Worm (Caenorhabditis elegans) whole organism, mixed stage, embryonic: ENCODE results near the gene scyl-1.

Source experiments
- M03D4.4 ChIP-seq: sonication (generic microtip); optimal IDR thresholded peaks from 2 replicates; lab custom pipeline; 2017; ENCODE audit warnings: mild to moderate bottlenecking, missing genetic modification characterization, missing compliant biosample characterization
- bed-3 ChIP-seq: fragments of 200-800 bp; sonication (Bioruptor generic); optimal IDR thresholded peaks from 3 replicates; lab custom pipeline; 2018; ENCODE audit warnings: mild to moderate bottlenecking, missing genetic modification characterization, moderate library complexity, missing compliant biosample characterization
- blmp-1 ChIP-seq: fragments of 150-350 bp; optimal IDR thresholded peaks from 2 replicates; lab custom pipeline; 2014; ENCODE audit warnings: missing biosample characterization, missing genetic modification characterization
- ceh-39 ChIP-seq: fragments of 150-350 bp; optimal IDR thresholded peaks from 2 replicates; lab custom pipeline; 2014; ENCODE audit warnings: missing biosample characterization, missing genetic modification characterization
- ceh-43 ChIP-seq: fragments of 200-800 bp; sonication (Bioruptor generic); optimal IDR thresholded peaks from 2 replicates; lab custom pipeline; 2018; ENCODE audit warnings: mild to moderate bottlenecking, missing genetic modification characterization, moderate library complexity, missing compliant biosample characterization
- ceh-83 ChIP-seq: fragments of 200-800 bp; sonication (Bioruptor generic); optimal IDR thresholded peaks from 2 replicates; lab custom pipeline; 2018; ENCODE audit warnings: mild to moderate bottlenecking, missing genetic modification characterization, missing compliant biosample characterization
- ces-1 ChIP-seq: fragments of 150-350 bp; optimal IDR thresholded peaks from 2 replicates; lab custom pipeline; 2014; ENCODE audit warnings: missing biosample characterization, missing genetic modification reagents, missing genetic modification characterization
- cnd-1 ChIP-seq: fragments of 200-800 bp; sonication (Bioruptor generic); optimal IDR thresholded peaks from 2 replicates; lab custom pipeline; 2018; ENCODE audit warnings: mild to moderate bottlenecking, missing genetic modification characterization, missing compliant biosample characterization
- drap-1 ChIP-seq: fragments of 200-800 bp; sonication (Bioruptor generic); optimal IDR thresholded peaks from 3 replicates; lab custom pipeline; 2018; ENCODE audit warnings: mild to moderate bottlenecking, missing genetic modification characterization, missing compliant biosample characterization
- elt-3 ChIP-seq: fragments of 150-350 bp; optimal IDR thresholded peaks from 2 replicates; lab custom pipeline; 2014; ENCODE audit warnings: missing biosample characterization, missing genetic modification characterization
- flh-1 ChIP-seq: fragments of 200-800 bp; sonication (Bioruptor generic); optimal IDR thresholded peaks from 2 replicates; lab custom pipeline; 2018; ENCODE audit warnings: mild to moderate bottlenecking, missing genetic modification characterization, moderate library complexity, missing compliant biosample characterization
- ham-2 ChIP-seq: fragments of 200-800 bp; sonication (Bioruptor generic); optimal IDR thresholded peaks from 2 replicates; lab custom pipeline; 2018; ENCODE audit warnings: mild to moderate bottlenecking, missing genetic modification characterization, missing compliant biosample characterization
- hlh-1 ChIP-seq: fragments of 150-350 bp; optimal IDR thresholded peaks from 2 replicates; lab custom pipeline; 2014; ENCODE audit warnings: missing biosample characterization, missing genetic modification reagents, missing genetic modification characterization
- lin-13 ChIP-seq: fragments of 150-350 bp; optimal IDR thresholded peaks from 2 replicates; lab custom pipeline; 2014; ENCODE audit warnings: missing biosample characterization, missing genetic modification characterization
- lin-32 ChIP-seq: fragments of 200-800 bp; sonication (Bioruptor generic); optimal IDR thresholded peaks from 2 replicates; lab custom pipeline; 2018; ENCODE audit warnings: mild to moderate bottlenecking, missing genetic modification characterization, missing compliant biosample characterization
- lsy-2 ChIP-seq: fragments of 150-350 bp; optimal IDR thresholded peaks from 2 replicates; lab custom pipeline; 2014; ENCODE audit warnings: missing biosample characterization, missing genetic modification characterization
- mep-1 ChIP-seq: fragments of 150-350 bp; optimal IDR thresholded peaks from 2 replicates; lab custom pipeline; 2017; ENCODE audit warnings: missing biosample characterization, missing genetic modification reagents, missing genetic modification characterization, inconsistent platforms
- mls-2 ChIP-seq: sonication (generic microtip); optimal IDR thresholded peaks from 2 replicates; lab custom pipeline; 2016; ENCODE audit warnings: mild to moderate bottlenecking, missing genetic modification characterization, moderate library complexity, missing compliant biosample characterization
- nhr-12 ChIP-seq: fragments of 150-350 bp; optimal IDR thresholded peaks from 2 replicates; lab custom pipeline; 2014; ENCODE audit warnings: missing biosample characterization, missing genetic modification characterization
- nhr-2 ChIP-seq: fragments of 150-350 bp; optimal IDR thresholded peaks from 2 replicates; lab custom pipeline; 2014; ENCODE audit warnings: missing biosample characterization, missing genetic modification characterization
- nhr-237 ChIP-seq: fragments of 150-350 bp; optimal IDR thresholded peaks from 2 replicates; lab custom pipeline; 2014; ENCODE audit warnings: missing biosample characterization, missing genetic modification characterization
- nhr-28 ChIP-seq: fragments of 150-350 bp; optimal IDR thresholded peaks from 2 replicates; lab custom pipeline; 2014; ENCODE audit warnings: missing biosample characterization, missing genetic modification characterization
- nhr-76 ChIP-seq: sonication (generic microtip); optimal IDR thresholded peaks from 2 replicates; lab custom pipeline; 2017; ENCODE audit warnings: missing biosample characterization, missing genetic modification characterization
- pha-4 ChIP-seq: fragments of 150-350 bp; optimal IDR thresholded peaks from 2 replicates; lab custom pipeline; 2018; ENCODE audit warnings: missing biosample characterization, missing genetic modification reagents, missing genetic modification characterization
- sem-2 ChIP-seq: fragments of 200-800 bp; sonication (Bioruptor generic); optimal IDR thresholded peaks from 2 replicates; lab custom pipeline; 2018; ENCODE audit warnings: mild to moderate bottlenecking, missing genetic modification characterization, missing compliant biosample characterization
- sptf-1 ChIP-seq: sonication (generic microtip); optimal IDR thresholded peaks from 2 replicates; lab custom pipeline; 2017; ENCODE audit warnings: mild to moderate bottlenecking, missing genetic modification characterization, moderate library complexity, missing compliant biosample characterization
- tbx-8 ChIP-seq: fragments of 200-800 bp; sonication (Bioruptor generic); optimal IDR thresholded peaks from 2 replicates; lab custom pipeline; 2018; ENCODE audit warnings: mild to moderate bottlenecking, missing genetic modification characterization, moderate library complexity, missing compliant biosample characterization
- unc-120 ChIP-seq: sonication (generic microtip); optimal IDR thresholded peaks from 2 replicates; lab custom pipeline; 2017; ENCODE audit warnings: missing genetic modification characterization, missing compliant biosample characterization; ENCODE audit not compliant: poor library complexity, severe bottlenecking
- unc-39 ChIP-seq: fragments of 150-350 bp; optimal IDR thresholded peaks from 2 replicates; lab custom pipeline; 2014; ENCODE audit warnings: missing biosample characterization, missing genetic modification characterization
- unc-62 ChIP-seq: fragments of 150-350 bp; optimal IDR thresholded peaks from 2 replicates; lab custom pipeline; 2014; ENCODE audit warnings: missing biosample characterization, missing genetic modification reagents, missing genetic modification characterization
- zip-8 ChIP-seq: fragments of 150-350 bp; optimal IDR thresholded peaks from 2 replicates; lab custom pipeline; 2014; ENCODE audit warnings: missing biosample characterization, missing genetic modification characterization

Gene scyl-1

ce11 chrV:13024499-13024898 lies 17.0 kb downstream of the scyl-1 start (continued):
- no peak for TF ChIP-seq nhr-76 (tag; lab: Kevin White, UChicago)
- TF ChIP-seq unc-120 (tag; lab: Kevin White, UChicago) = no peak
- TF ChIP-seq sem-2 (GFP tag; lab: Kevin White, UChicago) = no peak

ce11 chrV:13022265-13022664 lies 19.3 kb downstream of the scyl-1 start:
- TF ChIP-seq mep-1 (tag; lab: Kevin White, UChicago) (no peak), ces-1 (peak; percentile 91)
- TF ChIP-seq, all 35 proteins: peak for 1

- TF ChIP-seq tbx-8 (GFP tag; lab: Kevin White, UChicago) (no peak), ces-1 (no peak), ceh-39 (tag; lab: Kevin White, UChicago) (no peak), nhr-76 (tag; lab: Kevin White, UChicago) (no peak), elt-3 (no peak), lin-32 (GFP tag; lab: Kevin White, UChicago) (peak; percentile 94), blmp-1 (tag; lab: Kevin White, UChicago) (no peak), ceh-83 (GFP tag; lab: Kevin White, UChicago) (no peak), unc-39 (no peak), cnd-1 (tag; lab: Kevin White, UChicago) (peak; percentile 89), lsy-2 (tag; lab: Kevin White, UChicago) (no peak), zip-8 (no peak), unc-62 (GFP tag; lab: Kevin White, UChicago) (no peak)
These were observed 20.0 kb downstream of the scyl-1 start for ce11 chrV:13021540-13021939.

ce11 chrV:13020638-13021037 lies 20.9 kb downstream of the scyl-1 start:
- TF ChIP-seq ces-1 (peak; percentile 69), cnd-1 (tag; lab: Kevin White, UChicago) (peak; percentile 40), nhr-28 (tag; lab: Kevin White, UChicago) (no peak), ham-2 (peak; percentile 66), mls-2 (peak; percentile 16)

ce11 chrV:13020014-13020413 lies 21.5 kb downstream of the scyl-1 start:
- TF ChIP-seq pha-4 = no peak
- peak; percentile 83 for TF ChIP-seq ces-1

- TF ChIP-seq pha-4 = no peak
- TF ChIP-seq nhr-237 (tag; lab: Kevin White, UChicago) = no peak
- TF ChIP-seq drap-1 (GFP tag; lab: Kevin White, UChicago) = no peak
- no peak for TF ChIP-seq ham-2
- TF ChIP-seq ces-1 = no peak
- TF ChIP-seq cnd-1 (tag; lab: Kevin White, UChicago) = peak; percentile 37
- peak; percentile 21 for TF ChIP-seq sptf-1 (tag; lab: Kevin White, UChicago)
These were observed 22.8 kb downstream of the scyl-1 start, which contains the start of gene fmi-1 for ce11 chrV:13018761-13019160. fmi-1 (plus strand) TSS chrV:13019061.

- no peak for TF ChIP-seq drap-1 (GFP tag; lab: Kevin White, UChicago)
- no peak for TF ChIP-seq hlh-1
- no peak for TF ChIP-seq ceh-83 (GFP tag; lab: Kevin White, UChicago)
- no peak for TF ChIP-seq nhr-76 (tag; lab: Kevin White, UChicago)
- peak; percentile 47 for TF ChIP-seq lin-32 (GFP tag; lab: Kevin White, UChicago)
- TF ChIP-seq sptf-1 (tag; lab: Kevin White, UChicago) = no peak
- TF ChIP-seq mls-2 = no peak
- TF ChIP-seq cnd-1 (tag; lab: Kevin White, UChicago) = no peak
- peak; percentile 14 for TF ChIP-seq nhr-2 (tag; lab: Kevin White, UChicago)
- no peak for TF ChIP-seq unc-39
- no peak for TF ChIP-seq zip-8
- TF ChIP-seq ham-2 = no peak
- no peak for TF ChIP-seq lin-13
- TF ChIP-seq nhr-12 (tag; lab: Kevin White, UChicago) = no peak
- no peak for TF ChIP-seq tbx-8 (GFP tag; lab: Kevin White, UChicago)
- TF ChIP-seq unc-62 (GFP tag; lab: Kevin White, UChicago) = no peak
- peak; percentile 36 for TF ChIP-seq ceh-43 (GFP tag; lab: Kevin White, UChicago)
- TF ChIP-seq ces-1 = peak; percentile 86
- TF ChIP-seq blmp-1 (tag; lab: Kevin White, UChicago) = no peak
- TF ChIP-seq M03D4.4 = no peak
- TF ChIP-seq flh-1 (GFP tag; lab: Kevin White, UChicago) = no peak
- TF ChIP-seq nhr-237 (tag; lab: Kevin White, UChicago) = no peak
- TF ChIP-seq bed-3 (GFP tag; lab: Kevin White, UChicago) = no peak
- no peak for TF ChIP-seq elt-3
- TF ChIP-seq lsy-2 (tag; lab: Kevin White, UChicago) = no peak
- no peak for TF ChIP-seq sem-2 (GFP tag; lab: Kevin White, UChicago)
These were observed 23.3 kb downstream of the scyl-1 start for ce11 chrV:13018233-13018632.
